Worm (Caenorhabditis elegans): ENCODE results near the gene psa-3.
A peak's percentile ranks its signal among the peaks of the same experiment; 100 is the strongest.

Gene psa-3

ce11 chrX:15392672-15393071, 15.1 kb upstream of the psa-3 start:
- no peak for TF ChIP-seq tab-1 (GFP tag; IDR thresholded peaks at IDR 0.05)
- TF ChIP-seq ref-1 (GFP tag; conservative IDR thresholded peaks at IDR 0.05) = no peak
- TF ChIP-seq med-1 (GFP tag; optimal IDR thresholded peaks at IDR 0.05; ENCODE audit: insufficient read depth) = no peak
- TF ChIP-seq T22C8.4 (GFP tag; IDR thresholded peaks at IDR 0.05) = no peak
- TF ChIP-seq flt-1 (GFP tag; IDR thresholded peaks at IDR 0.05) = no peak
- no peak for TF ChIP-seq cog-1 (tag; optimal IDR thresholded peaks at IDR 0.05)
- no peak for TF ChIP-seq klf-2 (GFP tag; conservative IDR thresholded peaks at IDR 0.05)
- no peak for TF ChIP-seq ztf-29 (GFP tag; IDR thresholded peaks at IDR 0.05)
- no peak for TF ChIP-seq ztf-23 (GFP tag; IDR thresholded peaks at IDR 0.05)

ce11 chrX:15395723-15396122, 12.0 kb upstream of the psa-3 start:
- TF ChIP-seq cog-1 (tag; optimal IDR thresholded peaks at IDR 0.05) = no peak
- no peak for TF ChIP-seq med-1 (GFP tag; optimal IDR thresholded peaks at IDR 0.05; ENCODE audit: insufficient read depth)
- no peak for TF ChIP-seq ref-1 (GFP tag; conservative IDR thresholded peaks at IDR 0.05)
- TF ChIP-seq ztf-23 (GFP tag; IDR thresholded peaks at IDR 0.05) = no peak
- TF ChIP-seq flt-1 (GFP tag; IDR thresholded peaks at IDR 0.05) = no peak
- TF ChIP-seq T22C8.4 (GFP tag; IDR thresholded peaks at IDR 0.05) = no peak
- no peak for TF ChIP-seq klf-2 (GFP tag; conservative IDR thresholded peaks at IDR 0.05)
- no peak for TF ChIP-seq tab-1 (GFP tag; IDR thresholded peaks at IDR 0.05)
- no peak for TF ChIP-seq ztf-29 (GFP tag; IDR thresholded peaks at IDR 0.05)

- TF ChIP-seq T22C8.4 (GFP tag; IDR thresholded peaks at IDR 0.05) (no peak), med-1 (GFP tag; optimal IDR thresholded peaks at IDR 0.05; ENCODE audit: insufficient read depth) (no peak), flt-1 (GFP tag; IDR thresholded peaks at IDR 0.05) (no peak), klf-2 (GFP tag; conservative IDR thresholded peaks at IDR 0.05) (no peak), ztf-29 (GFP tag; IDR thresholded peaks at IDR 0.05) (no peak), cog-1 (tag; optimal IDR thresholded peaks at IDR 0.05) (no peak)
These were observed 846 bp downstream of the psa-3 start for ce11 chrX:15408577-15408976.

- TF ChIP-seq T22C8.4 (GFP tag; IDR thresholded peaks at IDR 0.05) (no peak), med-1 (GFP tag; optimal IDR thresholded peaks at IDR 0.05; ENCODE audit: insufficient read depth) (no peak), tab-1 (GFP tag; IDR thresholded peaks at IDR 0.05) (no peak), ztf-23 (GFP tag; IDR thresholded peaks at IDR 0.05) (no peak), flt-1 (GFP tag; IDR thresholded peaks at IDR 0.05) (no peak), ref-1 (GFP tag; conservative IDR thresholded peaks at IDR 0.05) (no peak), ztf-29 (GFP tag; IDR thresholded peaks at IDR 0.05) (no peak), cog-1 (tag; optimal IDR thresholded peaks at IDR 0.05) (no peak), klf-2 (GFP tag; conservative IDR thresholded peaks at IDR 0.05) (no peak)
These were observed 7.5 kb downstream of the psa-3 start, which contains the start of gene pqn-36 for ce11 chrX:15415226-15415625. Gene pqn-36, minus strand, starts transcription at chrX:15415493.

- TF ChIP-seq tab-1 (GFP tag; IDR thresholded peaks at IDR 0.05) (no peak), ztf-29 (GFP tag; IDR thresholded peaks at IDR 0.05) (no peak), med-1 (GFP tag; optimal IDR thresholded peaks at IDR 0.05; ENCODE audit: insufficient read depth) (no peak), T22C8.4 (GFP tag; IDR thresholded peaks at IDR 0.05) (no peak), klf-2 (GFP tag; conservative IDR thresholded peaks at IDR 0.05) (no peak), flt-1 (GFP tag; IDR thresholded peaks at IDR 0.05) (no peak), ref-1 (GFP tag; conservative IDR thresholded peaks at IDR 0.05) (no peak), ztf-23 (GFP tag; IDR thresholded peaks at IDR 0.05) (no peak), cog-1 (tag; optimal IDR thresholded peaks at IDR 0.05) (no peak)
These were observed 12.9 kb downstream of the psa-3 start, which contains the start of gene F39D8.3 for ce11 chrX:15420671-15421070. Gene F39D8.3, plus strand, starts transcription at chrX:15420971.

- TF ChIP-seq T22C8.4 (GFP tag; IDR thresholded peaks at IDR 0.05) (no peak), ztf-29 (GFP tag; IDR thresholded peaks at IDR 0.05) (no peak), klf-2 (GFP tag; conservative IDR thresholded peaks at IDR 0.05) (no peak), cog-1 (tag; optimal IDR thresholded peaks at IDR 0.05) (no peak), ztf-23 (GFP tag; IDR thresholded peaks at IDR 0.05) (no peak), flt-1 (GFP tag; IDR thresholded peaks at IDR 0.05) (no peak), med-1 (GFP tag; optimal IDR thresholded peaks at IDR 0.05; ENCODE audit: insufficient read depth) (no peak), ref-1 (GFP tag; conservative IDR thresholded peaks at IDR 0.05) (no peak), tab-1 (GFP tag; IDR thresholded peaks at IDR 0.05) (no peak)
These were observed 16.1 kb downstream of the psa-3 start for ce11 chrX:15423708-15424423.

ce11 chrX:15427931-15428330, 20.2 kb downstream of the psa-3 start, which contains the start of gene nas-13:
Gene nas-13, minus strand, starts transcription at chrX:15428253.
- TF ChIP-seq ztf-23 (GFP tag; IDR thresholded peaks at IDR 0.05) (no peak), T22C8.4 (GFP tag; IDR thresholded peaks at IDR 0.05) (no peak), cog-1 (tag; optimal IDR thresholded peaks at IDR 0.05) (no peak), klf-2 (GFP tag; conservative IDR thresholded peaks at IDR 0.05) (no peak), med-1 (GFP tag; optimal IDR thresholded peaks at IDR 0.05; ENCODE audit: insufficient read depth) (no peak), ztf-29 (GFP tag; IDR thresholded peaks at IDR 0.05) (no peak), ref-1 (GFP tag; conservative IDR thresholded peaks at IDR 0.05) (no peak), tab-1 (GFP tag; IDR thresholded peaks at IDR 0.05) (no peak), flt-1 (GFP tag; IDR thresholded peaks at IDR 0.05) (no peak)

ce11 chrX:15430983-15431382, 23.3 kb downstream of the psa-3 start, which contains the start of gene blos-8:
Gene blos-8, minus strand, starts transcription at chrX:15431198.
- TF ChIP-seq med-1 (GFP tag; optimal IDR thresholded peaks at IDR 0.05; ENCODE audit: insufficient read depth) (no peak), ztf-23 (GFP tag; IDR thresholded peaks at IDR 0.05) (no peak), flt-1 (GFP tag; IDR thresholded peaks at IDR 0.05) (no peak), tab-1 (GFP tag; IDR thresholded peaks at IDR 0.05) (no peak), T22C8.4 (GFP tag; IDR thresholded peaks at IDR 0.05) (peak; percentile 64; the same call in 1 of the 2 replicates), klf-2 (GFP tag; conservative IDR thresholded peaks at IDR 0.05) (no peak)

- TF ChIP-seq cog-1 (tag; optimal IDR thresholded peaks at IDR 0.05) (no peak), ref-1 (GFP tag; conservative IDR thresholded peaks at IDR 0.05) (no peak), T22C8.4 (GFP tag; IDR thresholded peaks at IDR 0.05) (no peak), tab-1 (GFP tag; IDR thresholded peaks at IDR 0.05) (no peak), klf-2 (GFP tag; conservative IDR thresholded peaks at IDR 0.05) (no peak), ztf-29 (GFP tag; IDR thresholded peaks at IDR 0.05) (no peak), ztf-23 (GFP tag; IDR thresholded peaks at IDR 0.05) (no peak), med-1 (GFP tag; optimal IDR thresholded peaks at IDR 0.05; ENCODE audit: insufficient read depth) (no peak)
These were observed 25.8 kb downstream of the psa-3 start, which contains the start of gene flp-32 for ce11 chrX:15433487-15433886. Gene flp-32, plus strand, starts transcription at chrX:15433787.

Measured in whole organism, midembryonic.